Fruit fly (Drosophila melanogaster) whole organism, embryonic: ENCODE measurements around the gene CG46303.

ENCODE experiments used
- CG10654 ChIP-seq: fragments of 200-800 bp; sonication (Bioruptor generic); optimal IDR thresholded peaks from 2 replicates; lab custom pipeline; 2016; ENCODE audit warnings: missing biosample characterization, missing genetic modification characterization
- CG11696 ChIP-seq: fragments of 200-800 bp; sonication (Bioruptor generic); IDR thresholded peaks from 2 replicates; pipeline ENCODE4 v1.3.6; 2022; ENCODE audit warnings: missing biosample characterization, missing genetic modification characterization
- CG11723 ChIP-seq: fragments of 200-800 bp; sonication (Bioruptor generic); optimal IDR thresholded peaks from 2 replicates; lab custom pipeline; 2017; ENCODE audit warnings: missing biosample characterization, mild to moderate bottlenecking, missing genetic modification characterization
- CG13775 ChIP-seq: fragments of 200-800 bp; sonication (Bioruptor generic); optimal IDR thresholded peaks from 3 replicates; lab custom pipeline; 2017; ENCODE audit warnings: missing biosample characterization, mild to moderate bottlenecking, missing genetic modification characterization
- CG14050 ChIP-seq: fragments of 200-800 bp; sonication (Bioruptor generic); IDR thresholded peaks from 3 replicates; pipeline ENCODE4 v1.3.6; 2022; ENCODE audit warnings: missing biosample characterization, missing genetic modification characterization
- CG14441 ChIP-seq: fragments of 200-800 bp; sonication (Bioruptor generic); IDR thresholded peaks from 2 replicates; pipeline ENCODE4 v1.3.6; 2022; ENCODE audit warnings: missing biosample characterization, missing genetic modification characterization
- CG14710 ChIP-seq: fragments of 200-800 bp; sonication (Bioruptor generic); optimal IDR thresholded peaks from 3 replicates; lab custom pipeline; 2019; ENCODE audit warnings: missing biosample characterization, mild to moderate bottlenecking, missing genetic modification characterization, moderate library complexity
- CG1603 ChIP-seq: fragments of 200-800 bp; sonication (Bioruptor generic); optimal IDR thresholded peaks from 2 replicates; lab custom pipeline; 2019; ENCODE audit warnings: missing biosample characterization, mild to moderate bottlenecking, missing genetic modification characterization, moderate library complexity
- CG16815 ChIP-seq: fragments of 200-800 bp; sonication (Bioruptor generic); optimal IDR thresholded peaks from 3 replicates; lab custom pipeline; 2017; ENCODE audit warnings: missing biosample characterization, mild to moderate bottlenecking, missing genetic modification characterization
- CG17568 ChIP-seq: fragments of 200-800 bp; sonication (Bioruptor generic); optimal IDR thresholded peaks from 2 replicates; lab custom pipeline; 2018; ENCODE audit warnings: missing biosample characterization, mild to moderate bottlenecking, missing genetic modification characterization, moderate library complexity
- CG17912 ChIP-seq: fragments of 200-800 bp; sonication (Bioruptor generic); optimal IDR thresholded peaks from 2 replicates; lab custom pipeline; 2018; ENCODE audit warnings: missing biosample characterization, mild to moderate bottlenecking, missing genetic modification characterization
- CG30431 ChIP-seq: fragments of 200-800 bp; sonication (Bioruptor generic); optimal IDR thresholded peaks from 2 replicates; lab custom pipeline; 2017; ENCODE audit warnings: missing biosample characterization, missing genetic modification characterization
- CG31224 ChIP-seq: fragments of 200-800 bp; sonication (Bioruptor generic); IDR thresholded peaks from 2 replicates; pipeline ENCODE4 v1.3.6; 2022; ENCODE audit warnings: missing biosample characterization, missing genetic modification characterization
- CG32532 ChIP-seq: fragments of 200-800 bp; sonication (Bioruptor generic); IDR thresholded peaks from 2 replicates; pipeline ENCODE4 v1.3.6; 2022; ENCODE audit warnings: missing biosample characterization, missing genetic modification characterization
- CG3281 ChIP-seq: fragments of 200-800 bp; sonication (Bioruptor generic); optimal IDR thresholded peaks from 3 replicates; lab custom pipeline; 2017; ENCODE audit warnings: missing biosample characterization, mild to moderate bottlenecking, missing genetic modification characterization
- CG6254 ChIP-seq: fragments of 200-800 bp; sonication (Bioruptor generic); optimal IDR thresholded peaks from 3 replicates; lab custom pipeline; 2017; ENCODE audit warnings: mild to moderate bottlenecking, missing biosample characterization, missing genetic modification reagents, missing genetic modification characterization
- CG6272 ChIP-seq: fragments of 200-800 bp; sonication (Bioruptor generic); IDR thresholded peaks from 2 replicates; pipeline ENCODE4 v1.3.6; 2022; ENCODE audit warnings: missing biosample characterization, missing genetic modification characterization
- CG7271 ChIP-seq: fragments of 200-800 bp; sonication (Bioruptor generic); optimal IDR thresholded peaks from 2 replicates; lab custom pipeline; 2018; ENCODE audit warnings: missing biosample characterization, mild to moderate bottlenecking, missing genetic modification characterization, moderate library complexity
- CG7556 ChIP-seq: fragments of 200-800 bp; sonication (Bioruptor generic); optimal IDR thresholded peaks from 2 replicates; lab custom pipeline; 2017; ENCODE audit warnings: missing biosample characterization, mild to moderate bottlenecking, missing genetic modification characterization
- CG9797 ChIP-seq: fragments of 200-800 bp; sonication (Bioruptor generic); optimal IDR thresholded peaks from 3 replicates; lab custom pipeline; 2018; ENCODE audit warnings: missing biosample characterization, mild to moderate bottlenecking, missing genetic modification characterization
- Dek ChIP-seq: fragments of 200-800 bp; sonication (Bioruptor generic); optimal IDR thresholded peaks from 3 replicates; lab custom pipeline; 2019; ENCODE audit warnings: missing biosample characterization, mild to moderate bottlenecking, missing genetic modification characterization, moderate library complexity
- Fer3 ChIP-seq: fragments of 200-800 bp; sonication (Bioruptor generic); optimal IDR thresholded peaks from 2 replicates; lab custom pipeline; 2018; ENCODE audit warnings: missing biosample characterization, mild to moderate bottlenecking, missing genetic modification characterization, moderate library complexity
- HLH3B ChIP-seq: fragments of 200-800 bp; sonication (Bioruptor generic); IDR thresholded peaks from 2 replicates; pipeline ENCODE4 v1.3.6; 2022; ENCODE audit warnings: missing biosample characterization, missing genetic modification characterization
- HLHmδ ChIP-seq: fragments of 200-800 bp; sonication (Bioruptor generic); optimal IDR thresholded peaks from 2 replicates; lab custom pipeline; 2018; ENCODE audit warnings: missing biosample characterization, mild to moderate bottlenecking, missing genetic modification characterization, moderate library complexity
- Hmr ChIP-seq: fragments of 200-800 bp; sonication (Bioruptor generic); optimal IDR thresholded peaks from 3 replicates; lab custom pipeline; 2017; ENCODE audit warnings: mild to moderate bottlenecking, missing biosample characterization, missing genetic modification reagents, missing genetic modification characterization
- Hr3 ChIP-seq: fragments of 200-800 bp; sonication (Bioruptor generic); optimal IDR thresholded peaks from 3 replicates; lab custom pipeline; 2016; ENCODE audit warnings: missing biosample characterization, missing genetic modification characterization
- Kr ChIP-seq: fragments of 200-800 bp; sonication (Bioruptor generic); optimal IDR thresholded peaks from 2 replicates; lab custom pipeline; 2017; ENCODE audit warnings: missing biosample characterization, mild to moderate bottlenecking, missing genetic modification characterization
- Lhr ChIP-seq: fragments of 200-800 bp; sonication (Bioruptor generic); optimal IDR thresholded peaks from 3 replicates; lab custom pipeline; 2017; ENCODE audit warnings: mild to moderate bottlenecking, missing biosample characterization, missing genetic modification reagents, missing genetic modification characterization
- Lim3 ChIP-seq: fragments of 200-800 bp; sonication (Bioruptor generic); IDR thresholded peaks from 2 replicates; pipeline ENCODE4 v1.3.6; 2022; ENCODE audit warnings: missing biosample characterization, missing genetic modification characterization
- Spps ChIP-seq: fragments of 200-800 bp; sonication (Bioruptor generic); optimal IDR thresholded peaks from 2 replicates; lab custom pipeline; 2018; ENCODE audit warnings: missing biosample characterization, mild to moderate bottlenecking, missing genetic modification characterization
- Stat92E ChIP-seq, 3 experiments: fragments of >200 bp in 2 of 3; fragments of 200-800 bp in 1 of 3; sonication (Bioruptor generic) in 1 of 3; optimal IDR thresholded peaks; 2 replicates each; lab custom pipeline; 2017 to 2019; ENCODE audit warnings: missing biosample characterization in 3 of 3, missing genetic modification characterization in 3 of 3, mild to moderate bottlenecking in 1 of 3, moderate library complexity in 1 of 3
- Taf1 ChIP-seq: fragments of 200-800 bp; sonication (Bioruptor generic); IDR thresholded peaks from 2 replicates; pipeline ENCODE4 v1.3.6; 2022; ENCODE audit warnings: missing biosample characterization, missing genetic modification characterization
- Trl ChIP-seq, 3 experiments: fragments of >200 bp in 2 of 3; fragments of 200-800 bp in 1 of 3; sonication (Bioruptor generic) in 1 of 3; optimal IDR thresholded peaks; 2 replicates in 1 of 3; 3 replicates in 2 of 3; lab custom pipeline; 2016 to 2017; ENCODE audit warnings: missing biosample characterization in 1 of 3, missing genetic modification characterization in 1 of 3
- ab ChIP-seq: fragments of 200-800 bp; sonication (Bioruptor generic); optimal IDR thresholded peaks from 2 replicates; lab custom pipeline; 2016; ENCODE audit warnings: missing biosample characterization, missing genetic modification characterization
- abd-A ChIP-seq: fragments of 200-800 bp; sonication (Bioruptor generic); optimal IDR thresholded peaks from 3 replicates; lab custom pipeline; 2019; ENCODE audit warnings: missing biosample characterization, mild to moderate bottlenecking, missing genetic modification characterization, moderate library complexity
- ara ChIP-seq: fragments of 200-800 bp; sonication (Bioruptor generic); IDR thresholded peaks from 2 replicates; pipeline ENCODE4 v1.3.6; 2022; ENCODE audit warnings: missing biosample characterization, missing genetic modification characterization
- ase ChIP-seq: fragments of 200-800 bp; sonication (Bioruptor generic); IDR thresholded peaks from 3 replicates; pipeline ENCODE4 v1.3.6; 2022; ENCODE audit warnings: missing biosample characterization, missing genetic modification characterization
- cg ChIP-seq: fragments of 200-800 bp; sonication (Bioruptor generic); optimal IDR thresholded peaks from 3 replicates; lab custom pipeline; 2019; ENCODE audit warnings: missing biosample characterization, mild to moderate bottlenecking, missing genetic modification characterization, moderate library complexity
- dimm ChIP-seq: fragments of 200-800 bp; sonication (Bioruptor generic); IDR thresholded peaks from 2 replicates; pipeline ENCODE4 v1.3.6; 2022; ENCODE audit warnings: missing biosample characterization, missing genetic modification characterization
- dm ChIP-seq: fragments of 200-800 bp; sonication (Bioruptor generic); optimal IDR thresholded peaks from 3 replicates; lab custom pipeline; 2016; ENCODE audit warnings: missing biosample characterization, missing genetic modification characterization
- ewg ChIP-seq: fragments of 200-800 bp; sonication (Bioruptor generic); optimal IDR thresholded peaks from 3 replicates; lab custom pipeline; 2017; ENCODE audit warnings: mild to moderate bottlenecking, missing biosample characterization, missing genetic modification reagents, missing genetic modification characterization
- fru ChIP-seq: fragments of >200 bp; optimal IDR thresholded peaks from 2 replicates; lab custom pipeline; 2017
- gfzf ChIP-seq: fragments of 200-800 bp; sonication (Bioruptor generic); optimal IDR thresholded peaks from 2 replicates; lab custom pipeline; 2016; ENCODE audit warnings: missing biosample characterization, mild to moderate bottlenecking, missing genetic modification characterization, moderate library complexity
- knrl ChIP-seq: fragments of 200-800 bp; sonication (Bioruptor generic); IDR thresholded peaks from 3 replicates; pipeline ENCODE4 v1.3.6; 2022; ENCODE audit warnings: missing biosample characterization, missing genetic modification characterization; ENCODE audit not compliant: partially characterized antibody
- lov ChIP-seq, 2 experiments: fragments of 200-800 bp in 1 of 2; fragments of >200 bp in 1 of 2; sonication (Bioruptor generic) in 1 of 2; IDR thresholded peaks in 1 of 2; optimal IDR thresholded peaks in 1 of 2; 2 replicates in 1 of 2; 3 replicates in 1 of 2; pipeline versions ENCODE4 v1.3.6 to Lab custom; 2017 to 2022; ENCODE audit warnings: missing biosample characterization in 1 of 2, missing genetic modification characterization in 1 of 2
- otp ChIP-seq: fragments of 200-800 bp; sonication (Bioruptor generic); IDR thresholded peaks from 3 replicates; pipeline ENCODE4, ENCODE4 v1.3.6; 2022; ENCODE audit warnings: missing biosample characterization, missing genetic modification characterization
- pho ChIP-seq: fragments of 200-800 bp; sonication (Bioruptor generic); optimal IDR thresholded peaks from 2 replicates; lab custom pipeline; 2016; ENCODE audit warnings: missing biosample characterization, missing genetic modification characterization
- psq ChIP-seq: fragments of 200-800 bp; sonication (Bioruptor generic); optimal IDR thresholded peaks from 2 replicates; lab custom pipeline; 2017; ENCODE audit warnings: missing biosample characterization, missing genetic modification characterization
- sd ChIP-seq: fragments of 200-800 bp; sonication (Bioruptor generic); optimal IDR thresholded peaks from 3 replicates; lab custom pipeline; 2018; ENCODE audit warnings: missing biosample characterization, mild to moderate bottlenecking, missing genetic modification characterization, moderate library complexity
- tin ChIP-seq: fragments of 200-800 bp; sonication (Bioruptor generic); optimal IDR thresholded peaks from 3 replicates; lab custom pipeline; 2016; ENCODE audit warnings: missing biosample characterization, missing genetic modification characterization

CG46303 gene

dm6 chr3R:5791497-5791896, 30.3 kb upstream of the CG46303 start, which contains the start of gene Hpf1 (continued):
- TF ChIP-seq Spps (tag; lab: Kevin White, UChicago) (peak; percentile 94), CG7271 (tag; lab: Kevin White, UChicago) (peak; percentile 90), CG31224 (GFP tag; lab: Robert Waterston, UW) (peak; percentile 95), CG14050 (GFP tag; lab: Robert Waterston, UW) (peak; percentile 95), Hr3 (GFP tag; lab: Kevin White, UChicago) (peak; percentile 98), pho (GFP tag; lab: Kevin White, UChicago) (peak; percentile 99), ara (GFP tag; lab: Robert Waterston, UW) (peak; percentile 96), Fer3 (tag; lab: Kevin White, UChicago) (peak; percentile 98), lov (optimal IDR thresholded peaks at IDR 0.05; lab: Kevin White, UChicago) (no peak), lov (GFP tag; IDR thresholded peaks at IDR 0.05; lab: Robert Waterston, UW) (peak; percentile 92), CG11696 (GFP tag; lab: Robert Waterston, UW) (peak; percentile 90), CG6254 (GFP tag; lab: Kevin White, UChicago) (peak; percentile 93), cg (GFP tag; lab: Kevin White, UChicago) (no peak), CG6272 (GFP tag; lab: Robert Waterston, UW) (peak; percentile 98), fru (lab: Kevin White, UChicago) (no peak), sd (tag; lab: Kevin White, UChicago) (peak; percentile 94), dimm (GFP tag; lab: Robert Waterston, UW) (peak; percentile 92), CG1603 (tag; lab: Kevin White, UChicago) (peak; percentile 97), Dek (tag; lab: Kevin White, UChicago) (peak; percentile 97), CG17912 (peak; percentile 86), CG11723 (peak; percentile 95), knrl (no peak), gfzf (GFP tag; lab: Kevin White, UChicago) (peak; percentile 43), otp (GFP tag; lab: Robert Waterston, UW) (peak; percentile 97), CG17568 (GFP tag; lab: Kevin White, UChicago) (peak; percentile 97), dm (GFP tag; lab: Kevin White, UChicago) (peak; percentile 97), CG16815 (GFP tag; lab: Kevin White, UChicago) (peak; percentile 98), abd-A (no peak), CG7556 (GFP tag; lab: Kevin White, UChicago) (peak; percentile 97), tin (peak; percentile 98), CG30431 (peak; percentile 98), CG9797 (peak; percentile 29), CG10654 (peak; percentile 97), HLH3B (GFP tag; lab: Robert Waterston, UW) (peak; percentile 97), CG14710 (tag; lab: Kevin White, UChicago) (peak; percentile 96), ewg (GFP tag; lab: Kevin White, UChicago) (peak; percentile 93), Lhr (GFP tag; lab: Kevin White, UChicago) (peak; percentile 93), psq (GFP tag; lab: Kevin White, UChicago) (peak; percentile 92), Trl (optimal IDR thresholded peaks at IDR 0.05; lab: Kevin White, UChicago) (no peak), Trl (GFP tag; optimal IDR thresholded peaks at IDR 0.05; lab: Kevin White, UChicago) (peak; percentile 99), CG13775 (GFP tag; lab: Kevin White, UChicago) (peak; percentile 98), ab (GFP tag; lab: Kevin White, UChicago) (peak; percentile 96), CG32532 (GFP tag; lab: Robert Waterston, UW) (peak; percentile 99), CG14441 (GFP tag; lab: Robert Waterston, UW) (peak; percentile 99), Kr (GFP tag; lab: Kevin White, UChicago) (peak; percentile 4), ase (GFP tag; lab: Robert Waterston, UW) (peak; percentile 97), CG3281 (GFP tag; lab: Kevin White, UChicago) (peak; percentile 99), Stat92E (GFP tag; optimal IDR thresholded peaks at IDR 0.05; lab: Kevin White, UChicago) (peak in 1 of 3 experiments; percentile 87), Lim3 (GFP tag; lab: Robert Waterston, UW) (peak; percentile 85), HLHmδ (GFP tag; lab: Kevin White, UChicago) (no peak), Taf1 (GFP tag; lab: Robert Waterston, UW) (peak; percentile 97), Hmr (GFP tag; lab: Kevin White, UChicago) (peak; percentile 99)
